Worm (Caenorhabditis elegans) whole organism, late embryonic: Measurements from ENCODE around the gene F15H10.5.

Source experiments
- dve-1 ChIP-seq: sonication (generic microtip); optimal IDR thresholded peaks from 2 replicates; lab custom pipeline; 2017; ENCODE audit warnings: antibody characterized with exemption, mild to moderate bottlenecking, missing genetic modification characterization, missing compliant biosample characterization
- ets-4 ChIP-seq: sonication (generic microtip); optimal IDR thresholded peaks from 2 replicates; lab custom pipeline; 2016; ENCODE audit warnings: missing genetic modification characterization, missing compliant biosample characterization
- nfya-1 ChIP-seq: sonication (generic microtip); optimal IDR thresholded peaks from 2 replicates; lab custom pipeline; 2017; ENCODE audit warnings: missing genetic modification characterization, mild to moderate bottlenecking, missing compliant biosample characterization, antibody characterized with exemption, moderate library complexity
- tbx-7 ChIP-seq: sonication (generic microtip); optimal IDR thresholded peaks from 2 replicates; lab custom pipeline; 2016; ENCODE audit warnings: missing genotype, missing genetic modification characterization, missing compliant biosample characterization
- unc-86 ChIP-seq: sonication (generic microtip); optimal IDR thresholded peaks from 2 replicates; lab custom pipeline; 2016; ENCODE audit warnings: missing genetic modification characterization, missing compliant biosample characterization

- no peak for TF ChIP-seq dve-1 (tag; lab: Kevin White, UChicago)
- no peak for TF ChIP-seq tbx-7
- no peak for TF ChIP-seq nfya-1 (tag; lab: Kevin White, UChicago)
- TF ChIP-seq unc-86 (tag; lab: Kevin White, UChicago): no peak
- no peak for TF ChIP-seq ets-4 (tag; lab: Kevin White, UChicago)
These were observed 2.9 kb upstream of the F15H10.5 start, which contains the start of gene col-13 for ce11 chrV:10421802-10422201.
